Worm (Caenorhabditis elegans) whole organism, midembryonic: ENCODE measurements around the gene tmem-24.

Source experiments
- T22C8.4 ChIP-seq: fragments of 200-800 bp; sonication (Bioruptor generic); IDR thresholded peaks from 2 replicates; pipeline ENCODE4 v1.3.6; 2022; ENCODE audit warnings: missing genetic modification characterization, missing compliant biosample characterization
- cog-1 ChIP-seq: sonication (generic microtip); optimal IDR thresholded peaks from 2 replicates; lab custom pipeline; 2016; ENCODE audit warnings: missing genetic modification characterization, missing compliant biosample characterization
- flt-1 ChIP-seq: fragments of 200-800 bp; sonication (Bioruptor generic); IDR thresholded peaks from 2 replicates; pipeline ENCODE4 v1.3.6; 2022; ENCODE audit warnings: missing genetic modification characterization, missing compliant biosample characterization
- klf-2 ChIP-seq: fragments of 200-800 bp; sonication (Bioruptor generic); conservative IDR thresholded peaks from 2 replicates; pipeline ENCODE4 v1.3.6; 2022; ENCODE audit warnings: missing genetic modification reagents, missing genetic modification characterization, missing compliant biosample characterization
- med-1 ChIP-seq: sonication (generic microtip); optimal IDR thresholded peaks from 2 replicates; lab custom pipeline; 2017; ENCODE audit warnings: missing genetic modification characterization, mild to moderate bottlenecking, missing compliant biosample characterization, antibody characterized with exemption, missing genetic modification reagents; ENCODE audit not compliant: insufficient read depth
- ref-1 ChIP-seq: fragments of 200-800 bp; sonication (Bioruptor generic); conservative IDR thresholded peaks from 2 replicates; pipeline ENCODE4 v1.3.6; 2022; ENCODE audit warnings: missing genetic modification reagents, missing genetic modification characterization, missing compliant biosample characterization
- tab-1 ChIP-seq: fragments of 200-800 bp; sonication (Bioruptor generic); IDR thresholded peaks from 2 replicates; pipeline ENCODE4 v1.3.6; 2022; ENCODE audit warnings: missing genetic modification characterization, missing compliant biosample characterization
- ztf-23 ChIP-seq: fragments of 200-800 bp; sonication (Bioruptor generic); IDR thresholded peaks from 2 replicates; pipeline ENCODE4 v1.3.6; 2022; ENCODE audit warnings: missing genetic modification reagents, missing genetic modification characterization, missing compliant biosample characterization
- ztf-29 ChIP-seq: fragments of 200-800 bp; sonication (Bioruptor generic); IDR thresholded peaks from 2 replicates; pipeline ENCODE4 v1.3.6; 2022; ENCODE audit warnings: missing genetic modification reagents, missing genetic modification characterization, missing compliant biosample characterization

- TF ChIP-seq flt-1 (no peak), cog-1 (no peak), tab-1 (GFP tag; lab: Robert Waterston, UW) (no peak), med-1 (GFP tag; lab: Kevin White, UChicago) (no peak), ztf-23 (no peak), klf-2 (GFP tag; lab: Robert Waterston, UW) (no peak), T22C8.4 (GFP tag; lab: Robert Waterston, UW) (no peak), ref-1 (GFP tag; lab: Robert Waterston, UW) (no peak), ztf-29 (no peak)
These were observed 27.5 kb downstream of the tmem-24 start, which contains the start of gene del-9 for ce11 chrX:3617218-3617617.
